Worm (Caenorhabditis elegans) whole organism, L4/young adult: ENCODE data around the gene T17A3.12.

Source experiments
- W03F9.2 ChIP-seq: fragments of 150-350 bp; optimal IDR thresholded peaks from 2 replicates; lab custom pipeline; 2014; ENCODE audit warnings: missing biosample characterization, missing genetic modification characterization
- dao-5 ChIP-seq: sonication (generic microtip); optimal IDR thresholded peaks from 2 replicates; lab custom pipeline; 2016; ENCODE audit warnings: missing genotype, missing genetic modification characterization, moderate library complexity, missing compliant biosample characterization
- him-1 ChIP-seq: sonication (generic microtip); optimal IDR thresholded peaks from 2 replicates; lab custom pipeline; 2016; ENCODE audit warnings: missing genotype, missing genetic modification reagents, missing genetic modification characterization, missing compliant biosample characterization

T17A3.12 gene

DNA sequence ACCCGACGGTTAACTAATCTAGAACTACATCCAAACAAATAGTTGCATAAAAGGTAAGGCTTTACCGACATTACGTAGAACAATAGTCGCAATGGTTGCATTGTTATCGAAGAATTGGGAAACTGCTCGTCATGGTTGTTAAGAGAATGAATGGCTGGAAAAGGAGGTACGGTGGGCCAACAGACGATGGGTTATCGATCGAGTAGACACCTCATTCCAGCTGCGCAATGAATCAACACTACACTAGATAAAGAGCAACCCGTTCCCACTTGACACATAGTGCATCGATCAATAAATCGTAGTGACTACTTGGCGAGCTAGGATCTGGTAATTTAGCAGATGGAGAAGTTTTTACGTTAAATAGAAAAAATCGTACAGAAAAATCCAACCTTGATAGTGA lies at the start of gene T17A3.12, which contains the start of gene fbxb-83:
Gene T17A3.12 (minus strand): TSS at position 101 of the 400 bp plus-strand sequence.
Gene fbxb-83 (minus strand): TSS at position 134 of the 400 bp plus-strand sequence.
- TF ChIP-seq him-1 (tag; lab: Kevin White, UChicago) (no peak), W03F9.2 (tag; lab: Kevin White, UChicago) (no peak), dao-5 (tag; lab: Kevin White, UChicago) (no peak)

DNA sequence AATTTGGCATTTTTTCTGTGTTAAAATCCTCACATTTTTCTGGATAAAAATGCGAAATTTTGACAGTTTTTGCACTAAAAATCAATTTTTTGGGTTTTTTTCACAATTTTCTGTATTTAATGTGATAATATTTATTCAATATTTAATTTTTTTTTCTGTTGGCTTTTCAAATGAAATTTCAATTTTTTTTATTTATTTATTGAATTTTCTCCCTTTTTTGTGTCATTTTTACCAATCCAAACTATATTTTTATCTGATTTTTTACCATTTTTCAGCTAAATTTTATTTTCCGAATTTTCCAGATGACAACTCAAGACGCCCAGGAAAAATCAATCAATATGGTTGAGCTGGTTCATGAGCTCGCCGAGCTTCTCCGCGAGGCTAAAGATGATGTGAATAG lies 49.2 kb upstream of the T17A3.12 start, which contains the start of gene F40G9.17:
Gene F40G9.17 (plus strand): TSS at position 301 of the 400 bp plus-strand sequence.
- no peak for TF ChIP-seq him-1 (tag; lab: Kevin White, UChicago)
- no peak for TF ChIP-seq W03F9.2 (tag; lab: Kevin White, UChicago)
- no peak for TF ChIP-seq dao-5 (tag; lab: Kevin White, UChicago)

DNA sequence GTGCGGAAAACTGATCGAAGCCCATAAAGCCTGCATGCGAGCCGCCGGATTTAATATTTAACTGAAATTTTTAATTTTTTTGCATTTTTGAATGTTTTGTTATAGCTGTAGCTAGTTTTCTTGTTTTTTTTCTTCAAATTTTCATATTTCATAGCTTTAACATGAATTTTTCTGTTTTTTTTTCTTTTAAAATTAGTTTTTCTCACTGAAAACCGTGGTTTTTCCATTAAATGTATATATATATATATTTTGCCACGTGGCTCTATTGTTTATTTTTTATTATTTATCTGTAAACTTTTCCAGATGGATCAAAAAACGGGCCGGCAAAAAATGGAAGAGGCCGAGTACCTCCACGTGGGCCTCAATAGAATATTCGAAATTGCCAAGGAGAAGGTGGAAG lies 46.8 kb upstream of the T17A3.12 start, which contains the start of gene sec-20:
Gene sec-20 (plus strand): TSS at position 301 of the 400 bp plus-strand sequence.
- no peak for TF ChIP-seq dao-5 (tag; lab: Kevin White, UChicago)
- no peak for TF ChIP-seq him-1 (tag; lab: Kevin White, UChicago)
- TF ChIP-seq W03F9.2 (tag; lab: Kevin White, UChicago), result no peak

- TF ChIP-seq him-1 (tag; lab: Kevin White, UChicago) (no peak), W03F9.2 (tag; lab: Kevin White, UChicago) (no peak)
Measured at ce11 chrIII:190686-191085, 45.7 kb upstream of the T17A3.12 start, which contains the start of gene cox-17. Gene cox-17, plus strand, starts transcription at chrIII:190986.

ce11 chrIII:189280-189679 lies 44.3 kb upstream of the T17A3.12 start:
- no peak for TF ChIP-seq dao-5 (tag; lab: Kevin White, UChicago)
- no peak for TF ChIP-seq him-1 (tag; lab: Kevin White, UChicago)
- no peak for TF ChIP-seq W03F9.2 (tag; lab: Kevin White, UChicago)

ce11 chrIII:188426-188888 lies 43.5 kb upstream of the T17A3.12 start, which contains the start of gene ubc-20:
Gene ubc-20, plus strand, starts transcription at chrIII:188838.
- no peak for TF ChIP-seq him-1 (tag; lab: Kevin White, UChicago)
- no peak for TF ChIP-seq dao-5 (tag; lab: Kevin White, UChicago)
- TF ChIP-seq W03F9.2 (tag; lab: Kevin White, UChicago), result no peak

DNA sequence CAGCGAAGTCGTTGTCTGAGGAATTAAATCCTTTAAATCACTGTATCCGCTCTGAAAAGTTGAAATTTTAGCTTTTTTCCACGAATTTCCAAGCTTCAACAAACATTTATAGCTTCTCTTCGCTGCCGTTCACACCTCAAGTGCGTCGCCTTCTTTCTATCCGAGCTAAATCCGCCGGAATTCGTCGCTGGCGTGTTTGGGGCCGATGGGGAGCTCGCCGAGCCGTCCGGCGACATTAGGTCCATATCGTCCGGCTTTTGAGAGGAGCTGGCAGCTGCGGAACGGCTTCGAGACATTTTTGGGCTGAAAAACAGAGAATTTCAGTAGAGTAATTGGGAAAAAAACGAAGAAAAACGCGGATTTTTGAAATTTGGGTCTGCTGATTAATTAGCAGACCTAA lies 42.9 kb upstream of the T17A3.12 start, which contains the start of gene mxl-2:
Gene mxl-2 (minus strand): TSS at position 303 of the 400 bp plus-strand sequence.
- TF ChIP-seq dao-5 (tag; lab: Kevin White, UChicago) (no peak), him-1 (tag; lab: Kevin White, UChicago) (no peak), W03F9.2 (tag; lab: Kevin White, UChicago) (no peak)

DNA sequence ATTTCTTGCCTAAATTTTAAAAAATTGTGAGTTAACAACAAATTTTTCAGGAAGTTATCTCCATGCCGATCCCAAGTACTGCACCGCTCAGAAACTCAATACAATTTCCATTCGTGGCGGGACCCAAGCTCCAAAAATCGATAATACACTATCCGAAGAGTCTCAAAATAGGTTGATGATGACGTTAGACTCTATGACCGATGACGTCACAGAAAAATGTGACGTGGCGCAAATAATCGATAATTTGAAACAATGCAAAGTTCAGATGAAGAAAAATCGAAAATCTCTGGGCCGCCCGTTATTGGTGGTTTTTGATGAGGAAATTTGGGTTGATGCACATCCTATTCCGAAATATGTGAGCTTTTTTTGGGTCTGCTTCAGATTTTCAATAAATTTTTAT lies 39.4 kb upstream of the T17A3.12 start:
- TF ChIP-seq him-1 (tag; lab: Kevin White, UChicago) (no peak), dao-5 (tag; lab: Kevin White, UChicago) (no peak)

ce11 chrIII:183072-183471 lies 38.1 kb upstream of the T17A3.12 start:
- TF ChIP-seq W03F9.2 (tag; lab: Kevin White, UChicago), result no peak

ce11 chrIII:182080-182479 lies 37.1 kb upstream of the T17A3.12 start, which contains the start of gene F40G9.15:
Gene F40G9.15, plus strand, starts transcription at chrIII:182380.
- TF ChIP-seq dao-5 (tag; lab: Kevin White, UChicago) (no peak), him-1 (tag; lab: Kevin White, UChicago) (no peak), W03F9.2 (tag; lab: Kevin White, UChicago) (no peak)

ce11 chrIII:180963-181362 lies 36.0 kb upstream of the T17A3.12 start, which contains the start of gene F40G9.5:
Gene F40G9.5, plus strand, starts transcription at chrIII:181263.
- TF ChIP-seq dao-5 (tag; lab: Kevin White, UChicago) (no peak), W03F9.2 (tag; lab: Kevin White, UChicago) (no peak), him-1 (tag; lab: Kevin White, UChicago) (no peak)

DNA sequence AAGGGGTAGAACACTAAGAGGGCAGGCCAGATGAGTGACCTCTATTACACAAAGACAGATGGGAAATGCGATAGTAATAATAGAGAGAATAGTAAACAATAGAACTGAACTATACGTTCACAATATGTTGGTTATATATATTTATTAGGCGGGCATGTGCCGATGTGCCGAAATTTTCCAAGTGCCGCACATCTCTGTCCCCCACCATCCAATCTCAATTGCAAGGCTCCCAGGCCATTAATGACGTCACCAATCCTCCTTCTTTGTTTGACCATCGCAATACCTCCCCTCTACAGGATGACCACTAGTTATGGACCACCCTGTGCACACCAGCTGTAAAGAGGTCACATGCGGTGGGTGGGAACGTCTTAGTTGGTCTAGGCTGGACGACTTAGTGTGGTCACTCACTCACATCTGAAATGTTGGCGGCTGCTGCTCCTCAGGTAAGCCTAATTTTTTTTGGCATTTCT lies 34.2 kb upstream of the T17A3.12 start, which contains the start of gene F40G9.6:
Gene F40G9.6 (plus strand): TSS at position 420 of the 470 bp plus-strand sequence.
- TF ChIP-seq W03F9.2 (tag; lab: Kevin White, UChicago) (no peak), dao-5 (tag; lab: Kevin White, UChicago) (no peak)

- TF ChIP-seq dao-5 (tag; lab: Kevin White, UChicago) (no peak), W03F9.2 (tag; lab: Kevin White, UChicago) (no peak), him-1 (tag; lab: Kevin White, UChicago) (no peak)
Measured at ce11 chrIII:178126-178525, 33.1 kb upstream of the T17A3.12 start.

ce11 chrIII:177715-178114 lies 32.7 kb upstream of the T17A3.12 start, which contains the start of gene F40G9.14:
Gene F40G9.14, minus strand, starts transcription at chrIII:177815.
- TF ChIP-seq W03F9.2 (tag; lab: Kevin White, UChicago) (no peak), him-1 (tag; lab: Kevin White, UChicago) (no peak), dao-5 (tag; lab: Kevin White, UChicago) (no peak)
